Fruit fly (Drosophila melanogaster) whole organism, pupa: ENCODE results near the gene ast.

Source experiments
- CG10348 ChIP-seq: fragments of 200-800 bp; sonication (Bioruptor generic); IDR thresholded peaks from 2 replicates; pipeline ENCODE4 v1.3.6; 2022; ENCODE audit warnings: missing biosample characterization, missing genetic modification characterization
- CG12605 ChIP-seq: fragments of 200-800 bp; sonication (Bioruptor generic); IDR thresholded peaks from 2 replicates; pipeline ENCODE4 v1.3.6; 2022; ENCODE audit warnings: missing biosample characterization, missing genetic modification characterization
- CG13204 ChIP-seq: fragments of 200-800 bp; sonication (Bioruptor generic); optimal IDR thresholded peaks from 2 replicates; lab custom pipeline; 2018; ENCODE audit warnings: missing biosample characterization, mild to moderate bottlenecking, missing genetic modification characterization, moderate library complexity
- CG14655 ChIP-seq: fragments of 200-800 bp; sonication (Bioruptor generic); optimal IDR thresholded peaks from 3 replicates; lab custom pipeline; 2017; ENCODE audit warnings: mild to moderate bottlenecking, missing biosample characterization, missing genetic modification reagents, missing genetic modification characterization
- CG15710 ChIP-seq: fragments of 200-800 bp; sonication (Bioruptor generic); optimal IDR thresholded peaks from 2 replicates; lab custom pipeline; 2018; ENCODE audit warnings: missing biosample characterization, mild to moderate bottlenecking, missing genetic modification characterization, moderate library complexity
- CG17806 ChIP-seq: fragments of 200-800 bp; sonication (Bioruptor generic); optimal IDR thresholded peaks from 2 replicates; lab custom pipeline; 2018; ENCODE audit warnings: missing biosample characterization, mild to moderate bottlenecking, missing genetic modification characterization, moderate library complexity
- CG32121 ChIP-seq: fragments of 200-800 bp; sonication (Bioruptor generic); IDR thresholded peaks from 2 replicates; pipeline ENCODE4 v1.3.6; 2022; ENCODE audit warnings: missing biosample characterization, missing genetic modification characterization
- CG34367 ChIP-seq: fragments of 200-800 bp; sonication (Bioruptor generic); optimal IDR thresholded peaks from 2 replicates; lab custom pipeline; 2018; ENCODE audit warnings: missing biosample characterization, mild to moderate bottlenecking, missing genetic modification characterization
- CG4496 ChIP-seq: fragments of 200-800 bp; sonication (Bioruptor generic); IDR thresholded peaks from 3 replicates; pipeline ENCODE4 v1.3.6; 2022; ENCODE audit warnings: missing biosample characterization, missing genetic modification characterization
- CG8159 ChIP-seq: fragments of 200-800 bp; sonication (Bioruptor generic); optimal IDR thresholded peaks from 3 replicates; lab custom pipeline; 2018; ENCODE audit warnings: missing biosample characterization, mild to moderate bottlenecking, missing genetic modification characterization, moderate library complexity
- CG8301 ChIP-seq: fragments of 200-800 bp; sonication (Bioruptor generic); optimal IDR thresholded peaks from 2 replicates; lab custom pipeline; 2018; ENCODE audit warnings: missing biosample characterization, mild to moderate bottlenecking, missing genetic modification characterization
- CG9948 ChIP-seq: fragments of 200-800 bp; sonication (Bioruptor generic); optimal IDR thresholded peaks from 2 replicates; lab custom pipeline; 2018; ENCODE audit warnings: missing biosample characterization, mild to moderate bottlenecking, missing genetic modification characterization, moderate library complexity
- D1 ChIP-seq: fragments of 200-800 bp; sonication (Bioruptor generic); optimal IDR thresholded peaks from 2 replicates; lab custom pipeline; 2018; ENCODE audit warnings: missing biosample characterization, mild to moderate bottlenecking, missing genetic modification characterization, moderate library complexity
- EcR ChIP-seq: fragments of 200-800 bp; sonication (Bioruptor generic); optimal IDR thresholded peaks from 3 replicates; lab custom pipeline; 2019; ENCODE audit warnings: missing biosample characterization, missing genetic modification characterization, mild to moderate bottlenecking, moderate library complexity, missing genetic modification reagents
- Ets98B ChIP-seq: fragments of 200-800 bp; sonication (Bioruptor generic); IDR thresholded peaks from 2 replicates; pipeline ENCODE4 v1.3.6; 2022; ENCODE audit warnings: missing biosample characterization, missing genetic modification characterization
- Pif1A ChIP-seq: fragments of 200-800 bp; sonication (Bioruptor generic); optimal IDR thresholded peaks from 3 replicates; lab custom pipeline; 2016; ENCODE audit warnings: missing biosample characterization, missing genetic modification characterization
- Pif1B ChIP-seq: fragments of 200-800 bp; sonication (Bioruptor generic); optimal IDR thresholded peaks from 3 replicates; lab custom pipeline; 2016; ENCODE audit warnings: missing biosample characterization, missing genetic modification characterization
- Snoo ChIP-seq: fragments of 200-800 bp; sonication (Bioruptor generic); optimal IDR thresholded peaks from 3 replicates; lab custom pipeline; 2017; ENCODE audit warnings: missing biosample characterization, mild to moderate bottlenecking, missing genetic modification characterization, inconsistent platforms
- fd96Ca ChIP-seq: fragments of 200-800 bp; sonication (Bioruptor generic); IDR thresholded peaks from 3 replicates; pipeline ENCODE4 v1.3.6; 2022; ENCODE audit warnings: missing biosample characterization, missing genetic modification characterization
- gl ChIP-seq: fragments of 200-800 bp; sonication (Bioruptor generic); optimal IDR thresholded peaks from 2 replicates; lab custom pipeline; 2018; ENCODE audit warnings: missing biosample characterization, mild to moderate bottlenecking, missing genetic modification characterization
- rn ChIP-seq: fragments of 200-800 bp; sonication (Bioruptor generic); IDR thresholded peaks from 2 replicates; pipeline ENCODE4 v1.3.6; 2022; ENCODE audit warnings: missing biosample characterization, missing genetic modification characterization

ast gene

DNA sequence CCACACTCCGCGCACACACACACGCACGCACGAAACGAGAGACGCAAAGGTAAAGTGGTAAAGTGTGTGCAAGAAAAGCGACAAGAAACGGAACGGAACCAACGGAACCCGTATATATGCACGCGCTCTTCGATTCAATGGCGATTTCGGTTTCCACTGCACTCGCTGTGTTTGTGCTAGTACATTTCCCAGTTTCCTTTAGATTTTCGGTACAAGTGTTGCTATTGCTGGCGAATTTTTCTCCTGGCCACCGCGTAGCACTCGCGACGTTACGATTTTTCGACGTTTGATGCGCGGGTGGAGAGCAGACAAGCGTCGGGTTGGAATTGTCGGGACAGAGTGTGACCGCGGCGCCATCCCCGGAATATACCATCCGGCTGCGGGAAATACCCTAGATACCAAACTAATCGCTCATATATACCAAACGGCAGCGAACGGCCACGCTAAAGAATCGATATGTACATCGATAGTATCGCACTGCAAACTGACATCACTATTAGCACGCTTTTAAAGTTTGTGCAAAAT lies at the start of gene ast, which contains the start of gene S:
TSS of gene ast (plus strand) at position 480 of the 525 bp plus-strand sequence.
TSS of gene S (minus strand) at position 347 of the 525 bp plus-strand sequence.
- TF ChIP-seq CG14655 (GFP tag; lab: Kevin White, UChicago) (no peak), Ets98B (GFP tag; lab: Robert Waterston, UW) (0 out of 2 replicates have a peak, but pooled peaks have one; percentile 33), CG32121 (peak; percentile 36; the same call in 1 of the 2 replicates), CG15710 (tag; lab: Kevin White, UChicago) (no peak), rn (GFP tag; lab: Robert Waterston, UW) (no peak), CG13204 (GFP tag; lab: Kevin White, UChicago) (peak; percentile 18), CG17806 (tag; lab: Kevin White, UChicago) (no peak), Snoo (tag; lab: Kevin White, UChicago) (peak; percentile 14), gl (no peak), CG34367 (tag; lab: Kevin White, UChicago) (peak; percentile 20), EcR (peak; percentile 10), CG8159 (peak; percentile 23), Pif1B (no peak), CG4496 (GFP tag; lab: Robert Waterston, UW) (peak; percentile 33; the same call in 2 of the 3 replicates), CG9948 (tag; lab: Kevin White, UChicago) (no peak), CG12605 (peak; percentile 21; the same call in 1 of the 2 replicates)

DNA sequence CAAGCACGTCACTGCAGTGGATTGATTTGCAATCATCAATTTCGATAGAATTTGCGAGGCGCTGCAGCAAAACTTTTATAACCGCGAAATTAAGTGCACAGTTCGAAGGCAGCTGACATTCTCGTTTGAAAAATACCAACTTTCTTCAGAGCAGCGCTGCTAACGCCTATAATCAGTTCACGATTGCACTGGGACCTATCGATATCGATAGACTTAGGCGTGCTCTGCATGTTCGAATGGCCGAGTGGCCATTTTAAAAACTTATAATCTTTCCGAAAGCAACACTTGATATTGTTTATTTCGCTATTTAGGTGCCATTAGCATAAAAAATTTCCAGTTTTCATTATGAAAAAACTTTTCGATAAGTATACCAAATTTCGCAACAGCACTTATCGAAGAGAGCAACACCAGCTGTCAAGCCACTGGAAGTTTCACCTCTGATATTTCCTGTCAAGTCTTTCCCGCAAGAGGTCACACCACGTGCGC lies 40.9 kb upstream of the ast start, which contains the start of gene gNacalpha:
TSS of gene gNacalpha (plus strand) at position 436 of the 486 bp plus-strand sequence.
- no peak for TF ChIP-seq CG9948 (tag; lab: Kevin White, UChicago)
- TF ChIP-seq Pif1A (GFP tag; lab: Kevin White, UChicago) = no peak
- TF ChIP-seq CG14655 (GFP tag; lab: Kevin White, UChicago) = no peak
- TF ChIP-seq EcR = no peak
- no peak for TF ChIP-seq CG13204 (GFP tag; lab: Kevin White, UChicago)
- TF ChIP-seq CG4496 (GFP tag; lab: Robert Waterston, UW) = no peak
- no peak for TF ChIP-seq CG10348 (GFP tag; lab: Robert Waterston, UW)
- TF ChIP-seq CG34367 (tag; lab: Kevin White, UChicago) = no peak
- TF ChIP-seq rn (GFP tag; lab: Robert Waterston, UW) = no peak
- TF ChIP-seq fd96Ca (GFP tag; lab: Robert Waterston, UW) = no peak
- no peak for TF ChIP-seq Pif1B
- no peak for TF ChIP-seq gl
- TF ChIP-seq CG15710 (tag; lab: Kevin White, UChicago) = no peak

dm6 chr2L:1043195-1043990 lies 34.4 kb upstream of the ast start:
- TF ChIP-seq CG9948 (tag; lab: Kevin White, UChicago) (no peak), fd96Ca (GFP tag; lab: Robert Waterston, UW) (0 out of 3 replicates have a peak, but pooled peaks have one; percentile 17), CG17806 (tag; lab: Kevin White, UChicago) (no peak)

DNA sequence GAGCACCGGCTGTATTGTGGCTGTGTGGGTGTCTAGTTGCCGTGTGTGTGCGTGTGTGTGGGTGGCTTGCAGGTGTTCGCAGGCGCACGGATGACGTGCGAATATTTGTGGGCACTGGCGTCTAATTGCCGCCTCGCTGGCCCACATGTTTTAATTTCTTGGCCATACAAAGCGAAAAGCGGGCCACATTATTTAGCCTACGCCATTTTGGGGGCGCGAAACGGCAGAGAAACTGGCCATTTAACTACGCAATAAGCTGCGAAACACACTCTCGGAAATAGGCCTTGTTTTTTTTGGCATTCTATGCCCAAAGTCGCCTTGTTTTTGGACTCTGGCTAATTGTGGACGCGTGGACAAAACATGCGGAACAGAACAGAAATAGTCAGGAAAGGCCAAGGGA lies 30.5 kb upstream of the ast start:
- TF ChIP-seq CG15710 (tag; lab: Kevin White, UChicago) (no peak), CG34367 (tag; lab: Kevin White, UChicago) (no peak), Ets98B (GFP tag; lab: Robert Waterston, UW) (no peak), CG8301 (tag; lab: Kevin White, UChicago) (no peak), rn (GFP tag; lab: Robert Waterston, UW) (no peak), CG9948 (tag; lab: Kevin White, UChicago) (no peak), CG32121 (no peak), Snoo (tag; lab: Kevin White, UChicago) (no peak), Pif1A (GFP tag; lab: Kevin White, UChicago) (no peak), CG14655 (GFP tag; lab: Kevin White, UChicago) (no peak), D1 (no peak), CG17806 (tag; lab: Kevin White, UChicago) (no peak), EcR (no peak), CG8159 (no peak), gl (no peak), fd96Ca (GFP tag; lab: Robert Waterston, UW) (no peak), CG13204 (GFP tag; lab: Kevin White, UChicago) (no peak), Pif1B (no peak)

dm6 chr2L:1047965-1048364 lies 29.8 kb upstream of the ast start, which contains the start of gene IA-2:
TSS of gene IA-2 (minus strand) at chr2L:1048053.
- TF ChIP-seq fd96Ca (GFP tag; lab: Robert Waterston, UW) (no peak), CG4496 (GFP tag; lab: Robert Waterston, UW) (no peak)

DNA sequence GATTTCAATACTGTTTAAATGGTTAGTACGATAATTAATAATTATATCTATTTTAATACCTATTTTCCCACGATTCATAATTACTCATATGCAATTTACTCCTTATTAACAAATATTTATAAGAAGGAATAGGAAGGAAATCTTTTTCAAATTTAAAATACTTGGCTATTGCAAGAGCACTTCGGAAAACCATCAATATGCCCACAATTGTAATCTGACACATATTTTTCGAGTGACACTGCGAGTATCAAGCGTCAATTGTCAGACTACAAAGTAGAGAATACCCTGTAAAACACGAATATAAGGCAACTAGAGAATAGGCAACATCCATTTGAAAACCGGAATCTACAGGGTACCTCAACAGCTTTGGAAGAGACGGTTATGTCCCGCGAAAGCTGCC lies 29.3 kb upstream of the ast start:
- TF ChIP-seq Ets98B (GFP tag; lab: Robert Waterston, UW) (no peak), CG14655 (GFP tag; lab: Kevin White, UChicago) (peak; percentile 4), CG8159 (peak; percentile 19)
